Worm (Caenorhabditis elegans): ENCODE results near the gene mcm-3.
A peak's percentile ranks its signal among the peaks of the same experiment; 100 is the strongest.

The mcm-3 gene

ce11 chrV:15028896-15029519 lies 30.4 kb downstream of the mcm-3 start, which contains the start of gene F14H8.8 (continued):
- TF ChIP-seq nhr-25 (tag; optimal IDR thresholded peaks at IDR 0.05; ENCODE audit: borderline replicate concordance, insufficient read depth) (no peak), nhr-102 (tag; optimal IDR thresholded peaks at IDR 0.05) (no peak), madf-5 (GFP tag; IDR thresholded peaks at IDR 0.05) (no peak), ama-1 (optimal IDR thresholded peaks at IDR 0.05) (no peak), zfp-3 (GFP tag; conservative IDR thresholded peaks at IDR 0.05) (no peak), ctbp-1 (GFP tag; IDR thresholded peaks at IDR 0.05) (no peak), nhr-6 (tag; optimal IDR thresholded peaks at IDR 0.05) (peak; percentile 41), skn-1 (tag; optimal IDR thresholded peaks at IDR 0.05) (no peak), F37D6.2 (tag; optimal IDR thresholded peaks at IDR 0.05) (no peak), dmd-8 (GFP tag; IDR thresholded peaks at IDR 0.05) (no peak), ceh-62 (tag; optimal IDR thresholded peaks at IDR 0.05) (no peak), nhr-42 (GFP tag; IDR thresholded peaks at IDR 0.05) (no peak), egl-27 (tag; optimal IDR thresholded peaks at IDR 0.05) (no peak), unc-39 (tag; optimal IDR thresholded peaks at IDR 0.05) (no peak), unc-130 (GFP tag; optimal IDR thresholded peaks at IDR 0.05) (peak; percentile 36), egl-43 (GFP tag; IDR thresholded peaks at IDR 0.05) (0 out of 2 replicates have a peak, but pooled peaks have one; percentile 39), lin-1 (GFP tag; IDR thresholded peaks at IDR 0.05) (no peak), zag-1 (tag; optimal IDR thresholded peaks at IDR 0.05) (no peak), F44E2.7 (GFP tag; IDR thresholded peaks at IDR 0.05) (no peak), mep-1 (tag; optimal IDR thresholded peaks at IDR 0.05) (no peak), ztf-11 (tag; optimal IDR thresholded peaks at IDR 0.05) (no peak), dmd-6 (GFP tag; IDR thresholded peaks at IDR 0.05) (no peak), rbr-2 (tag; optimal IDR thresholded peaks at IDR 0.05) (no peak), zip-11 (GFP tag; IDR thresholded peaks at IDR 0.05) (no peak), Y48G9A.11 (GFP tag; IDR thresholded peaks at IDR 0.05) (peak; percentile 49; the same call in 1 of the 2 replicates), snpc-4 (tag; optimal IDR thresholded peaks at IDR 0.05) (peak; percentile 77), lin-29 (GFP tag; IDR thresholded peaks at IDR 0.05) (no peak), pha-4 (GFP tag; IDR thresholded peaks at IDR 0.05) (no peak), pha-4 (tag; optimal IDR thresholded peaks at IDR 0.05) (no peak), daf-19 (GFP tag; conservative IDR thresholded peaks at IDR 0.05) (no peak), D1046.2 (GFP tag; IDR thresholded peaks at IDR 0.05) (no peak), nhr-11 (tag; optimal IDR thresholded peaks at IDR 0.05) (no peak), zip-2 (tag; optimal IDR thresholded peaks at IDR 0.05) (no peak), arid-1 (GFP tag; conservative IDR thresholded peaks at IDR 0.05) (peak; percentile 31; the same call in 1 of the 2 replicates), lir-3 (tag; optimal IDR thresholded peaks at IDR 0.05) (no peak), dpl-1 (GFP tag; optimal IDR thresholded peaks at IDR 0.05) (no peak), F26F4.8 (GFP tag; conservative IDR thresholded peaks at IDR 0.05) (no peak)

- TF ChIP-seq zfp-3 (GFP tag; conservative IDR thresholded peaks at IDR 0.05) (no peak), pha-4 (GFP tag; IDR thresholded peaks at IDR 0.05) (no peak), pha-4 (tag; optimal IDR thresholded peaks at IDR 0.05) (no peak), daf-8 (GFP tag; IDR thresholded peaks at IDR 0.05) (no peak), php-3 (GFP tag; IDR thresholded peaks at IDR 0.05) (no peak), R02D3.7 (tag; optimal IDR thresholded peaks at IDR 0.05) (no peak), ZK546.5 (tag; optimal IDR thresholded peaks at IDR 0.05) (no peak), lin-13 (GFP tag; optimal IDR thresholded peaks at IDR 0.05) (no peak), hif-1 (tag; optimal IDR thresholded peaks at IDR 0.05) (no peak), fos-1 (tag; optimal IDR thresholded peaks at IDR 0.05) (no peak), hlh-11 (tag; optimal IDR thresholded peaks at IDR 0.05) (no peak), pqm-1 (tag; optimal IDR thresholded peaks at IDR 0.05) (no peak), rbr-2 (tag; optimal IDR thresholded peaks at IDR 0.05) (no peak), madf-9 (GFP tag; conservative IDR thresholded peaks at IDR 0.05) (no peak), nhr-42 (GFP tag; IDR thresholded peaks at IDR 0.05) (no peak)
Measured at ce11 chrV:15023544-15023943, 35.9 kb downstream of the mcm-3 start, which contains the start of gene F14H8.4. Gene F14H8.4 (plus strand): TSS chrV:15023844.

All from whole organism, L4 larva.